Fruit fly (Drosophila melanogaster) whole organism, prepupa: Measurements from ENCODE around the gene CG4020.

ENCODE experiments used
- Blimp-1 ChIP-seq: fragments of 200-800 bp; sonication (Bioruptor generic); optimal IDR thresholded peaks from 3 replicates; lab custom pipeline; 2017; ENCODE audit warnings: missing biosample characterization, missing genetic modification characterization, mild to moderate bottlenecking, moderate library complexity, missing genetic modification reagents
- CG10669 ChIP-seq: fragments of 200-800 bp; sonication (Bioruptor generic); optimal IDR thresholded peaks from 3 replicates; lab custom pipeline; 2018; ENCODE audit warnings: missing biosample characterization, mild to moderate bottlenecking, missing genetic modification characterization, moderate library complexity
- CG11294 ChIP-seq: fragments of 200-800 bp; sonication (Bioruptor generic); IDR thresholded peaks from 2 replicates; pipeline ENCODE4 v1.3.6; 2022; ENCODE audit warnings: missing biosample characterization, missing genetic modification characterization
- CG11762 ChIP-seq: fragments of 200-800 bp; sonication (Bioruptor generic); optimal IDR thresholded peaks from 3 replicates; lab custom pipeline; 2016; ENCODE audit warnings: missing biosample characterization, missing genetic modification characterization; ENCODE audit not compliant: insufficient read depth
- CG15336 ChIP-seq: fragments of 200-800 bp; sonication (Bioruptor generic); IDR thresholded peaks from 2 replicates; pipeline ENCODE4 v1.3.6; 2022; ENCODE audit warnings: missing biosample characterization, missing genetic modification characterization
- CG16779 ChIP-seq: fragments of 200-800 bp; sonication (Bioruptor generic); optimal IDR thresholded peaks from 3 replicates; lab custom pipeline; 2017; ENCODE audit warnings: missing biosample characterization, mild to moderate bottlenecking, missing genetic modification characterization
- CG3032 ChIP-seq: fragments of 200-800 bp; optimal IDR thresholded peaks from 2 replicates; lab custom pipeline; 2019; ENCODE audit warnings: missing biosample characterization, mild to moderate bottlenecking, missing genetic modification characterization, moderate library complexity
- CG31627 ChIP-seq: fragments of 200-800 bp; sonication (Bioruptor generic); optimal IDR thresholded peaks from 3 replicates; lab custom pipeline; 2016; ENCODE audit warnings: missing biosample characterization, missing genetic modification characterization
- CG32006 ChIP-seq: fragments of 200-800 bp; sonication (Bioruptor generic); optimal IDR thresholded peaks from 3 replicates; lab custom pipeline; 2017; ENCODE audit warnings: missing biosample characterization, mild to moderate bottlenecking, missing genetic modification characterization
- CG4318 ChIP-seq: fragments of 200-800 bp; sonication (Bioruptor generic); optimal IDR thresholded peaks from 3 replicates; lab custom pipeline; 2017; ENCODE audit warnings: missing biosample characterization, mild to moderate bottlenecking, missing genetic modification characterization
- CG6163 ChIP-seq: fragments of 200-800 bp; sonication (Bioruptor generic); IDR thresholded peaks from 3 replicates; pipeline ENCODE4 v1.3.6; 2022; ENCODE audit warnings: missing biosample characterization, missing genetic modification characterization
- CG6276 ChIP-seq: fragments of 200-800 bp; sonication (Bioruptor generic); optimal IDR thresholded peaks from 2 replicates; lab custom pipeline; 2017; ENCODE audit warnings: missing biosample characterization, mild to moderate bottlenecking, missing genetic modification characterization
- CG6854 ChIP-seq: fragments of 200-800 bp; sonication (Bioruptor generic); optimal IDR thresholded peaks from 2 replicates; lab custom pipeline; 2017; ENCODE audit warnings: missing biosample characterization, mild to moderate bottlenecking, missing genetic modification characterization
- CG8119 ChIP-seq: fragments of 200-800 bp; sonication (Bioruptor generic); IDR thresholded peaks from 3 replicates; pipeline ENCODE4 v1.3.6; 2022; ENCODE audit warnings: missing biosample characterization, missing genetic modification characterization
- CG8319 ChIP-seq: fragments of 200-800 bp; sonication (Bioruptor generic); optimal IDR thresholded peaks from 3 replicates; lab custom pipeline; 2016; ENCODE audit warnings: missing biosample characterization, missing genetic modification characterization
- CG8632 ChIP-seq: fragments of 200-800 bp; sonication (Bioruptor generic); optimal IDR thresholded peaks from 3 replicates; lab custom pipeline; 2016; ENCODE audit warnings: missing biosample characterization, missing genetic modification characterization
- CG9139 ChIP-seq: fragments of 200-800 bp; sonication (Bioruptor generic); optimal IDR thresholded peaks from 3 replicates; lab custom pipeline; 2017; ENCODE audit warnings: missing biosample characterization, mild to moderate bottlenecking, missing genetic modification characterization
- Eip78C ChIP-seq: fragments of 200-800 bp; sonication (Bioruptor generic); peaks from one replicate; lab custom pipeline; 2016; ENCODE audit warnings: missing biosample characterization, missing genetic modification characterization
- Eip93F ChIP-seq: fragments of 200-800 bp; sonication (Bioruptor generic); optimal IDR thresholded peaks from 2 replicates; lab custom pipeline; 2016; ENCODE audit warnings: missing biosample characterization, mild to moderate bottlenecking, missing genetic modification characterization
- Ets21C ChIP-seq: fragments of 200-800 bp; sonication (Bioruptor generic); optimal IDR thresholded peaks from 3 replicates; lab custom pipeline; 2016; ENCODE audit warnings: missing biosample characterization, missing genetic modification characterization
- Ets96B ChIP-seq: fragments of 200-800 bp; optimal IDR thresholded peaks from 2 replicates; lab custom pipeline; 2019; ENCODE audit warnings: missing biosample characterization, mild to moderate bottlenecking, missing genetic modification characterization, moderate library complexity
- Hr38 ChIP-seq: sonication (Bioruptor generic); optimal IDR thresholded peaks from 2 replicates; lab custom pipeline; 2016; ENCODE audit warnings: missing biosample characterization, missing genetic modification characterization
- Hr39 ChIP-seq: fragments of 200-800 bp; sonication (Bioruptor generic); optimal IDR thresholded peaks from 2 replicates; lab custom pipeline; 2016; ENCODE audit warnings: missing biosample characterization, missing genetic modification characterization
- Hr4 ChIP-seq: fragments of 200-800 bp; sonication (Bioruptor generic); optimal IDR thresholded peaks from 3 replicates; lab custom pipeline; 2016; ENCODE audit warnings: missing biosample characterization, missing genetic modification characterization
- Met ChIP-seq: fragments of 200-800 bp; sonication (Bioruptor generic); optimal IDR thresholded peaks from 3 replicates; lab custom pipeline; 2016; ENCODE audit warnings: missing biosample characterization, missing genetic modification characterization
- OdsH ChIP-seq: fragments of 200-800 bp; sonication (Bioruptor generic); optimal IDR thresholded peaks from 3 replicates; lab custom pipeline; 2016; ENCODE audit warnings: missing biosample characterization, missing genetic modification characterization
- Smox ChIP-seq: fragments of 200-800 bp; sonication (Bioruptor generic); optimal IDR thresholded peaks from 3 replicates; lab custom pipeline; 2016; ENCODE audit warnings: missing biosample characterization, missing genetic modification characterization
- Sox102F ChIP-seq: fragments of 200-800 bp; sonication (Bioruptor generic); optimal IDR thresholded peaks from 2 replicates; lab custom pipeline; 2016; ENCODE audit warnings: missing biosample characterization, mild to moderate bottlenecking, missing genetic modification characterization
- Sox14 ChIP-seq: fragments of 200-800 bp; sonication (Bioruptor generic); optimal IDR thresholded peaks from 3 replicates; lab custom pipeline; 2016; ENCODE audit warnings: missing biosample characterization, missing genetic modification characterization
- dac ChIP-seq: fragments of 200-800 bp; sonication (Bioruptor generic); optimal IDR thresholded peaks from 2 replicates; lab custom pipeline; 2017; ENCODE audit warnings: missing biosample characterization, mild to moderate bottlenecking, missing genetic modification characterization
- dsx ChIP-seq: fragments of 200-800 bp; optimal IDR thresholded peaks from 3 replicates; lab custom pipeline; 2019; ENCODE audit warnings: missing biosample characterization, mild to moderate bottlenecking, missing genetic modification characterization, moderate library complexity; ENCODE audit not compliant: poor library complexity, severe bottlenecking
- eg ChIP-seq: fragments of 200-800 bp; sonication (Bioruptor generic); IDR thresholded peaks from 3 replicates; pipeline ENCODE4 v1.3.6; 2022; ENCODE audit warnings: missing biosample characterization, missing genetic modification characterization
- esn ChIP-seq: fragments of 200-800 bp; sonication (Bioruptor generic); optimal IDR thresholded peaks from 2 replicates; lab custom pipeline; 2016; ENCODE audit warnings: missing biosample characterization, mild to moderate bottlenecking, missing genetic modification characterization, moderate library complexity
- fd59A ChIP-seq: fragments of 200-800 bp; sonication (Bioruptor generic); optimal IDR thresholded peaks from 2 replicates; lab custom pipeline; 2017; ENCODE audit warnings: missing biosample characterization, mild to moderate bottlenecking, missing genetic modification characterization, missing genetic modification reagents
- fd85E ChIP-seq: fragments of 200-800 bp; sonication (Bioruptor generic); optimal IDR thresholded peaks from 3 replicates; lab custom pipeline; 2016; ENCODE audit warnings: missing biosample characterization, missing genetic modification characterization
- fkh ChIP-seq: fragments of 200-800 bp; sonication (Bioruptor generic); optimal IDR thresholded peaks from 3 replicates; lab custom pipeline; 2017; ENCODE audit warnings: missing biosample characterization, mild to moderate bottlenecking, missing genetic modification characterization, moderate library complexity
- lz ChIP-seq: fragments of 200-800 bp; sonication (Bioruptor generic); optimal IDR thresholded peaks from 3 replicates; lab custom pipeline; 2016; ENCODE audit warnings: missing biosample characterization, missing genetic modification characterization
- pdm3 ChIP-seq: fragments of 200-800 bp; sonication (Bioruptor generic); optimal IDR thresholded peaks from 3 replicates; lab custom pipeline; 2016; ENCODE audit warnings: missing biosample characterization, missing genetic modification characterization
- spab ChIP-seq: fragments of 200-800 bp; sonication (Bioruptor generic); optimal IDR thresholded peaks from 2 replicates; lab custom pipeline; 2017; ENCODE audit warnings: missing biosample characterization, mild to moderate bottlenecking, missing genetic modification characterization, missing genetic modification reagents
- svp ChIP-seq: fragments of 200-800 bp; sonication (Bioruptor generic); peaks from one replicate; lab custom pipeline; 2016; ENCODE audit warnings: missing biosample characterization, missing genetic modification characterization
- topi ChIP-seq: fragments of 200-800 bp; sonication (Bioruptor generic); optimal IDR thresholded peaks from 3 replicates; lab custom pipeline; 2016; ENCODE audit warnings: missing biosample characterization, missing genetic modification characterization
- vri ChIP-seq: fragments of 200-800 bp; sonication (Bioruptor generic); optimal IDR thresholded peaks from 3 replicates; lab custom pipeline; 2016; ENCODE audit warnings: missing biosample characterization, mild to moderate bottlenecking, missing genetic modification characterization

Gene CG4020

dm6 chrX:5918499-5919126 is 13.1 kb downstream of the CG4020 start (continued):
- TF ChIP-seq CG4318 (GFP tag; lab: Kevin White, UChicago), result peak; percentile 99
- TF ChIP-seq Hr39 (GFP tag; lab: Kevin White, UChicago), result peak; percentile 99
- peak; percentile 99 for TF ChIP-seq Smox
- TF ChIP-seq Eip78C, result peak; percentile 100
- TF ChIP-seq lz, result peak; percentile 100
- TF ChIP-seq CG31627 (GFP tag; lab: Kevin White, UChicago), result peak; percentile 99
- TF ChIP-seq fd85E (GFP tag; lab: Kevin White, UChicago), result peak; percentile 98
- peak; percentile 100 for TF ChIP-seq Sox14
- TF ChIP-seq Met (GFP tag; lab: Kevin White, UChicago), result peak; percentile 99
- peak; percentile 96 for TF ChIP-seq Blimp-1 (GFP tag; lab: Kevin White, UChicago)
- TF ChIP-seq CG8119, result peak; percentile 99
- peak; percentile 99 for TF ChIP-seq CG3032 (tag; lab: Kevin White, UChicago)
- TF ChIP-seq eg (GFP tag; lab: Robert Waterston, UW), result peak; percentile 100
- peak; percentile 99 for TF ChIP-seq spab (GFP tag; lab: Kevin White, UChicago)
- peak; percentile 98 for TF ChIP-seq dsx (GFP tag; lab: Kevin White, UChicago)
- peak; percentile 99 for TF ChIP-seq dac
- peak; percentile 100 for TF ChIP-seq OdsH
- peak; percentile 99 for TF ChIP-seq CG11762 (GFP tag; lab: Kevin White, UChicago)
- peak; percentile 99 for TF ChIP-seq fd59A
- peak; percentile 100 for TF ChIP-seq pdm3 (GFP tag; lab: Kevin White, UChicago)
- TF ChIP-seq CG8319, result peak; percentile 99
- peak; percentile 99 for TF ChIP-seq CG8632
- TF ChIP-seq Hr38 (GFP tag; lab: Kevin White, UChicago), result peak; percentile 89
- TF ChIP-seq Hr4, result peak; percentile 100
- TF ChIP-seq fkh (GFP tag; lab: Kevin White, UChicago), result peak; percentile 93
- TF ChIP-seq esn (GFP tag; lab: Kevin White, UChicago), result peak; percentile 100
- TF ChIP-seq CG10669 (GFP tag; lab: Kevin White, UChicago), result peak; percentile 99
- TF ChIP-seq Ets96B (tag; lab: Kevin White, UChicago), result peak; percentile 99
- TF ChIP-seq CG11294 (GFP tag; lab: Robert Waterston, UW), result peak; percentile 99
- TF ChIP-seq Eip93F, result peak; percentile 97
- peak; percentile 99 for TF ChIP-seq CG6854
- TF ChIP-seq CG9139 (GFP tag; lab: Kevin White, UChicago), result peak; percentile 99

dm6 chrX:5920932-5921331 is 15.4 kb downstream of the CG4020 start:
- no peak for TF ChIP-seq svp (GFP tag; lab: Kevin White, UChicago)
- TF ChIP-seq vri (GFP tag; lab: Kevin White, UChicago), result no peak
- TF ChIP-seq fkh (GFP tag; lab: Kevin White, UChicago), result no peak
- TF ChIP-seq CG15336 (GFP tag; lab: Robert Waterston, UW), result peak; percentile 49; the same call in 1 of the 2 replicates
- TF ChIP-seq CG16779, result peak; percentile 6
- peak; percentile 55 for TF ChIP-seq CG6276
- TF ChIP-seq Sox102F (GFP tag; lab: Kevin White, UChicago), result no peak
- no peak for TF ChIP-seq Eip93F
- no peak for TF ChIP-seq CG8632
- no peak for TF ChIP-seq CG11762 (GFP tag; lab: Kevin White, UChicago)
- peak; percentile 1 for TF ChIP-seq CG32006 (GFP tag; lab: Kevin White, UChicago)
- 0 out of 3 replicates have a peak, but pooled peaks have one; percentile 19 for TF ChIP-seq CG6163 (GFP tag; lab: Robert Waterston, UW)
- peak; percentile 57; the same call in 2 of the 3 replicates for TF ChIP-seq eg (GFP tag; lab: Robert Waterston, UW)
- TF ChIP-seq Eip78C, result no peak
- no peak for TF ChIP-seq topi (GFP tag; lab: Kevin White, UChicago)
- TF ChIP-seq Hr39 (GFP tag; lab: Kevin White, UChicago), result no peak
- no peak for TF ChIP-seq Ets21C
- TF ChIP-seq, all 60 proteins: peak for 6
